Worm (Caenorhabditis elegans) whole organism, mixed stage, embryonic: ENCODE results near the gene M03F8.1.

Source experiments
- mep-1 ChIP-seq: fragments of 150-350 bp; optimal IDR thresholded peaks from 2 replicates; lab custom pipeline; 2017; ENCODE audit warnings: missing biosample characterization, missing genetic modification reagents, missing genetic modification characterization, inconsistent platforms
- nhr-2 ChIP-seq: fragments of 150-350 bp; optimal IDR thresholded peaks from 2 replicates; lab custom pipeline; 2014; ENCODE audit warnings: missing biosample characterization, missing genetic modification characterization
- nhr-28 ChIP-seq: fragments of 150-350 bp; optimal IDR thresholded peaks from 2 replicates; lab custom pipeline; 2014; ENCODE audit warnings: missing biosample characterization, missing genetic modification characterization
- pha-4 ChIP-seq: fragments of 150-350 bp; optimal IDR thresholded peaks from 2 replicates; lab custom pipeline; 2018; ENCODE audit warnings: missing biosample characterization, missing genetic modification reagents, missing genetic modification characterization
- ztf-11 ChIP-seq: fragments of 150-350 bp; optimal IDR thresholded peaks from 2 replicates; lab custom pipeline; 2014; ENCODE audit warnings: missing biosample characterization, missing genetic modification characterization

The M03F8.1 gene

DNA sequence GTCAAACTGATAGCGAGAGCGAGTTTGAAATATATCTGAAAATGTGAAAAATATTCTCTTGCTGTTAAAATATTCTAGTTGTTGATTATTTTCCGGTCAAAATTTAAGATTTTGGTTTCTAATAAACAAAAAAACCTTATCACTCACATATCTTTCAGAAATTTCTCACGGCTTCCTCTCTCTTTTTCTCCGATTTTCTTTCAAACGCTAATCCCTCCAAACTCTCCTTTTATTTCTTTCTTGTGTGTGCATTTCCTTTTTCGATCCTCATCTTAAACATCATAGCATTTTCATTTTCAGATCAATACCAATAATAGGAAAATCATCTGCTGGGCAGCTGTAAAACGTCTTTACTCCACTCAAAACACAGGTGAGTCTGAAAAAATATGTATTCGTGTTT, 52.1 kb downstream of the M03F8.1 start, which contains the start of gene fos-1:
Gene fos-1 (plus strand): TSS at position 301 of the 400 bp plus-strand sequence.
- no peak for TF ChIP-seq pha-4 (tag; lab: Kevin White, UChicago)
- TF ChIP-seq ztf-11 (tag; lab: Kevin White, UChicago) = no peak
- no peak for TF ChIP-seq nhr-28
- TF ChIP-seq nhr-2 (tag; lab: Kevin White, UChicago) = no peak
- no peak for TF ChIP-seq mep-1
